Worm (Caenorhabditis elegans): ENCODE measurements around the gene R09H10.1.

DNA sequence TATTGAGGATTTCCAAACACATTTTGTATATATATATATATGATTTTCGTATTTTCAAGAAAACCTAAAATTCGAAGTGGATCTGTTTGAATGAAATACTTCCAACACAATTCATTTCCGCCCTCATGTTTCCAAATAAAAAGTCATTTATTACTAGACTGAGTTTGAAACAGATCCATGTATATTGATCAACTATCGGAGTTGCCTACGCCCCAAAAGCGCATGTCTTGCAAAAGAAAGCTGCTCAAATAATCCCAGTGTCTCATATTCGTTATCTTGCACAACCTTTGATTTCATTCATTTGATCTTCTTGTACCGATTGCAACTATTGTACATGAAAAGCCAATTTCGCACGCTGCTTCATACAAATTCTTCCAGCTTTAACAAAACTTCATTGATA, 2.6 kb downstream of the R09H10.1 start, which contains the start of gene R09H10.2:
- no peak for TF ChIP-seq nhr-11 (tag; optimal IDR thresholded peaks at IDR 0.05)
- no peak for TF ChIP-seq ztf-11 (tag; optimal IDR thresholded peaks at IDR 0.05)
- no peak for TF ChIP-seq pqm-1 (tag; optimal IDR thresholded peaks at IDR 0.05)
- TF ChIP-seq egl-43 (GFP tag; IDR thresholded peaks at IDR 0.05), result no peak
- TF ChIP-seq F44E2.7 (GFP tag; IDR thresholded peaks at IDR 0.05), result no peak
- TF ChIP-seq zip-2 (tag; optimal IDR thresholded peaks at IDR 0.05), result no peak
- TF ChIP-seq arid-1 (GFP tag; conservative IDR thresholded peaks at IDR 0.05), result no peak
- TF ChIP-seq mes-2 (tag; optimal IDR thresholded peaks at IDR 0.05; ENCODE audit: poor library complexity, severe bottlenecking), result no peak

All from whole organism, L4 larva.